Worm (Caenorhabditis elegans): Measurements from ENCODE around the gene acp-6.

ce11 chrIV:6464005-6464404 is 38.1 kb upstream of the acp-6 start, which contains the start of gene acr-25:
- TF ChIP-seq aha-1 (tag; optimal IDR thresholded peaks at IDR 0.05) = no peak
- TF ChIP-seq zag-1 (tag; optimal IDR thresholded peaks at IDR 0.05) = no peak
- no peak for TF ChIP-seq nhr-71 (tag; optimal IDR thresholded peaks at IDR 0.05)
- TF ChIP-seq lsy-2 (tag; optimal IDR thresholded peaks at IDR 0.05) = no peak
- no peak for TF ChIP-seq snpc-4 (tag; optimal IDR thresholded peaks at IDR 0.05)

Data from whole organism, L1 larva.